Worm (Caenorhabditis elegans) whole organism, young adult: ENCODE measurements around the gene srlf-20.

Source experiments
- B0336.3 ChIP-seq: fragments of 200-800 bp; sonication (Bioruptor generic); IDR thresholded peaks from 2 replicates; pipeline ENCODE4 v1.3.6; 2022; ENCODE audit warnings: missing genetic modification characterization, missing compliant biosample characterization
- C17E4.6 ChIP-seq: fragments of 200-800 bp; sonication (Bioruptor generic); IDR thresholded peaks from 2 replicates; pipeline ENCODE4 v1.3.6; 2022; ENCODE audit warnings: missing genetic modification reagents, missing genetic modification characterization, missing compliant biosample characterization
- F10E7.11 ChIP-seq: sonication (generic microtip); optimal IDR thresholded peaks from 2 replicates; lab custom pipeline; 2017; ENCODE audit warnings: mild to moderate bottlenecking, missing genetic modification characterization, moderate library complexity, missing compliant biosample characterization
- F22D6.2 ChIP-seq: sonication (generic microtip); optimal IDR thresholded peaks from 2 replicates; lab custom pipeline; 2016; ENCODE audit warnings: mild to moderate bottlenecking, missing genetic modification characterization, missing compliant biosample characterization
- F23B12.7 ChIP-seq: sonication (generic microtip); optimal IDR thresholded peaks from 2 replicates; lab custom pipeline; 2017; ENCODE audit warnings: missing genetic modification characterization, mild to moderate bottlenecking, missing compliant biosample characterization, antibody characterized with exemption, moderate library complexity; ENCODE audit not compliant: insufficient read depth
- F37B4.10 ChIP-seq: fragments of 200-800 bp; sonication (Bioruptor generic); IDR thresholded peaks from 2 replicates; pipeline ENCODE4 v1.3.6; 2022; ENCODE audit warnings: missing genetic modification characterization, missing compliant biosample characterization
- F49E8.2 ChIP-seq: sonication (generic microtip); optimal IDR thresholded peaks from 3 replicates; lab custom pipeline; 2017; ENCODE audit warnings: missing genetic modification characterization, mild to moderate bottlenecking, missing compliant biosample characterization, antibody characterized with exemption, moderate library complexity; ENCODE audit not compliant: insufficient read depth
- F55B11.4 ChIP-seq: sonication (generic microtip); optimal IDR thresholded peaks from 2 replicates; lab custom pipeline; 2016; ENCODE audit warnings: missing compliant biosample characterization, missing genetic modification characterization, borderline replicate concordance; ENCODE audit not compliant: insufficient read depth
- F57A8.1 ChIP-seq: fragments of 200-800 bp; sonication (Bioruptor generic); optimal IDR thresholded peaks from 2 replicates; lab custom pipeline; 2018; ENCODE audit warnings: mild to moderate bottlenecking, missing genetic modification characterization, moderate library complexity, missing compliant biosample characterization
- K12H6.12 ChIP-seq: fragments of 200-800 bp; sonication (Bioruptor generic); optimal IDR thresholded peaks from 2 replicates; lab custom pipeline; 2018; ENCODE audit warnings: mild to moderate bottlenecking, missing genetic modification characterization, missing compliant biosample characterization
- Y53G8AR.9 ChIP-seq: fragments of 200-800 bp; sonication (Bioruptor generic); conservative IDR thresholded peaks from 2 replicates; pipeline ENCODE4 v1.3.6; 2022; ENCODE audit warnings: missing genetic modification reagents, missing genetic modification characterization, missing compliant biosample characterization
- Y56A3A.18 ChIP-seq: fragments of 200-800 bp; sonication (Bioruptor generic); IDR thresholded peaks from 2 replicates; pipeline ENCODE4 v1.3.6; 2022; ENCODE audit warnings: missing genetic modification reagents, missing genetic modification characterization, missing compliant biosample characterization
- Y79H2A.3 ChIP-seq: fragments of 200-800 bp; sonication (Bioruptor generic); conservative IDR thresholded peaks from 2 replicates; pipeline ENCODE4 v1.3.6; 2022; ENCODE audit warnings: missing genetic modification reagents, missing genetic modification characterization, missing compliant biosample characterization
- Y95B8A.8 ChIP-seq: fragments of 200-800 bp; sonication (Bioruptor generic); IDR thresholded peaks from 2 replicates; pipeline ENCODE4 v1.3.6; 2022; ENCODE audit warnings: missing genetic modification reagents, missing genetic modification characterization, missing compliant biosample characterization
- ZK185.1 ChIP-seq: sonication (generic microtip); optimal IDR thresholded peaks from 2 replicates; lab custom pipeline; 2016; ENCODE audit warnings: mild to moderate bottlenecking, missing genetic modification characterization, missing compliant biosample characterization; ENCODE audit not compliant: poor library complexity, severe bottlenecking
- ama-1 ChIP-seq, 3 experiments: fragments of 150-350 bp in 1 of 3; sonication (generic microtip) in 2 of 3; optimal IDR thresholded peaks; 2 replicates each; lab custom pipeline; 2014 to 2018; ENCODE audit warnings: missing biosample characterization in 2 of 3, missing genetic modification characterization in 2 of 3, missing genetic modification reagents in 2 of 3
- attf-5 ChIP-seq: fragments of 200-800 bp; sonication (Bioruptor generic); optimal IDR thresholded peaks from 2 replicates; lab custom pipeline; 2018; ENCODE audit warnings: mild to moderate bottlenecking, missing genetic modification characterization, missing compliant biosample characterization
- attf-6 ChIP-seq: fragments of 200-800 bp; sonication (Bioruptor generic); IDR thresholded peaks from 2 replicates; pipeline ENCODE4 v1.3.6; 2022; ENCODE audit warnings: missing genetic modification reagents, missing genetic modification characterization, missing compliant biosample characterization
- bed-1 ChIP-seq: fragments of 200-800 bp; sonication (Bioruptor generic); IDR thresholded peaks from 2 replicates; pipeline ENCODE4 v1.3.6; 2022; ENCODE audit warnings: missing genetic modification reagents, missing genetic modification characterization, missing compliant biosample characterization
- ccch-3 ChIP-seq: fragments of 200-800 bp; sonication (Bioruptor generic); optimal IDR thresholded peaks from 2 replicates; lab custom pipeline; 2018; ENCODE audit warnings: mild to moderate bottlenecking, missing genetic modification characterization, missing compliant biosample characterization
- cebp-2 ChIP-seq: fragments of 200-800 bp; sonication (Bioruptor generic); IDR thresholded peaks from 2 replicates; pipeline ENCODE4 v1.3.6; 2022; ENCODE audit warnings: missing genetic modification characterization, missing compliant biosample characterization
- die-1 ChIP-seq: sonication (generic microtip); optimal IDR thresholded peaks from 2 replicates; lab custom pipeline; 2016; ENCODE audit warnings: missing genotype, mild to moderate bottlenecking, missing genetic modification characterization, missing compliant biosample characterization
- egl-18 ChIP-seq: fragments of 200-800 bp; sonication (Bioruptor generic); IDR thresholded peaks from 2 replicates; pipeline ENCODE4 v1.3.6; 2022; ENCODE audit warnings: missing genetic modification reagents, missing genetic modification characterization, missing compliant biosample characterization
- egl-44 ChIP-seq: fragments of 200-800 bp; sonication (Bioruptor generic); IDR thresholded peaks from 2 replicates; pipeline ENCODE4 v1.3.6; 2022; ENCODE audit warnings: missing genetic modification reagents, missing genetic modification characterization, missing compliant biosample characterization
- hlh-12 ChIP-seq: sonication (generic microtip); optimal IDR thresholded peaks from 2 replicates; lab custom pipeline; 2016; ENCODE audit warnings: missing genetic modification characterization, missing compliant biosample characterization
- hmg-1.2 ChIP-seq: fragments of 200-800 bp; sonication (Bioruptor generic); IDR thresholded peaks from 2 replicates; pipeline ENCODE4 v1.3.6; 2022; ENCODE audit warnings: missing genetic modification reagents, missing genetic modification characterization, missing compliant biosample characterization
- hsf-1 ChIP-seq: fragments of 200-800 bp; sonication (Bioruptor generic); IDR thresholded peaks from 2 replicates; pipeline ENCODE4 v1.3.6; 2022; ENCODE audit warnings: missing genetic modification reagents, missing genetic modification characterization, missing compliant biosample characterization
- lin-26 ChIP-seq: fragments of 200-800 bp; sonication (Bioruptor generic); IDR thresholded peaks from 2 replicates; pipeline ENCODE4 v1.3.6; 2022; ENCODE audit warnings: missing genetic modification reagents, missing genetic modification characterization, missing compliant biosample characterization
- lin-35 ChIP-seq, 3 experiments: fragments of 150-350 bp in 2 of 3; sonication (generic microtip) in 1 of 3; optimal IDR thresholded peaks; 2 replicates each; lab custom pipeline; 2014 to 2018; ENCODE audit warnings: missing biosample characterization in 3 of 3, missing genetic modification characterization in 3 of 3, missing genetic modification reagents in 3 of 3
- lsl-1 ChIP-seq: fragments of 200-800 bp; sonication (Bioruptor generic); optimal IDR thresholded peaks from 2 replicates; lab custom pipeline; 2018; ENCODE audit warnings: mild to moderate bottlenecking, missing genetic modification characterization, moderate library complexity, missing compliant biosample characterization
- madf-10 ChIP-seq: sonication (generic microtip); optimal IDR thresholded peaks from 2 replicates; lab custom pipeline; 2016; ENCODE audit warnings: mild to moderate bottlenecking, missing genetic modification characterization, missing compliant biosample characterization
- mcd-1 ChIP-seq: fragments of 200-800 bp; sonication (Bioruptor generic); IDR thresholded peaks from 2 replicates; pipeline ENCODE4 v1.3.6; 2022; ENCODE audit warnings: missing genetic modification reagents, missing genetic modification characterization, missing compliant biosample characterization
- mxl-1 ChIP-seq: sonication (generic microtip); optimal IDR thresholded peaks from 2 replicates; lab custom pipeline; 2016; ENCODE audit warnings: missing genetic modification characterization, missing compliant biosample characterization
- pbrm-1 ChIP-seq: fragments of 200-800 bp; sonication (Bioruptor generic); IDR thresholded peaks from 2 replicates; pipeline ENCODE4 v1.3.6; 2022; ENCODE audit warnings: missing genetic modification reagents, missing genetic modification characterization, missing compliant biosample characterization
- rcor-1 ChIP-seq: fragments of 200-800 bp; sonication (Bioruptor generic); IDR thresholded peaks from 2 replicates; pipeline ENCODE4 v1.3.6; 2022; ENCODE audit warnings: missing genetic modification reagents, missing genetic modification characterization, missing compliant biosample characterization
- rec-8 ChIP-seq, 2 experiments: sonication (generic microtip); optimal IDR thresholded peaks; 2 replicates each; lab custom pipeline; 2016; ENCODE audit warnings: mild to moderate bottlenecking in 2 of 2, missing genetic modification characterization in 2 of 2, missing genetic modification reagents in 2 of 2, missing genotype in 2 of 2, missing biosample characterization in 1 of 2, missing compliant biosample characterization in 1 of 2, moderate library complexity in 1 of 2
- snpc-1.1 ChIP-seq: sonication (generic microtip); optimal IDR thresholded peaks from 2 replicates; lab custom pipeline; 2017; ENCODE audit warnings: missing genetic modification characterization, mild to moderate bottlenecking, missing compliant biosample characterization, antibody characterized with exemption, moderate library complexity, missing genotype, missing genetic modification reagents; ENCODE audit not compliant: insufficient read depth
- zfh-2 ChIP-seq: fragments of 200-800 bp; sonication (Bioruptor generic); conservative IDR thresholded peaks from 2 replicates; pipeline ENCODE4 v1.3.6; 2022; ENCODE audit warnings: missing genetic modification reagents, missing genetic modification characterization, missing compliant biosample characterization
- zim-3 ChIP-seq: sonication (generic microtip); optimal IDR thresholded peaks from 2 replicates; lab custom pipeline; 2017; ENCODE audit warnings: mild to moderate bottlenecking, missing genetic modification characterization, moderate library complexity, missing compliant biosample characterization
- ztf-25 ChIP-seq: fragments of 200-800 bp; sonication (Bioruptor generic); IDR thresholded peaks from 2 replicates; pipeline ENCODE4 v1.3.6; 2022; ENCODE audit warnings: missing genetic modification reagents, missing genetic modification characterization, missing compliant biosample characterization
- ztf-26 ChIP-seq: sonication (generic microtip); optimal IDR thresholded peaks from 2 replicates; lab custom pipeline; 2017; ENCODE audit warnings: missing genetic modification characterization, missing compliant biosample characterization
- ztf-3 ChIP-seq: fragments of 200-800 bp; sonication (Bioruptor generic); optimal IDR thresholded peaks from 2 replicates; lab custom pipeline; 2018; ENCODE audit warnings: mild to moderate bottlenecking, missing genetic modification characterization, missing compliant biosample characterization

srlf-20 gene

DNA sequence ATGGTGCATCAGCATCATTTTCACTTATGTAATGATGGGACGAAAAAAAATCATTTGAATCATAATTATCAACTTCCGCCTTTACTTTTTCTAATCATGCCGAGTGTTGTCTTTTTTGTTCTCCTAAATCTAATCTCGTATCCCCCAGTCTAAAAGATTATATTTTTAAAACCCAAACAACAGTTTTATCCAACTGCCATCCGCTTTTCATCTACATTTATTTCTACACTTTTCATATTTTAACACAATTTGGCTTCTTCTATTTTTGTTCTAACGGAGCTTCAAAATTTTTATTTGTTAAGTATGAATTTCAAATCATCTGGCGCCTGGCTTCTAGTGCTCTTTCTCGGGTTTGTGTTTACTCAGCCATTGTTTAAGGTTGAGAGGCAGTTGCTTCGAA is 41.6 kb upstream of the srlf-20 start, which contains the start of gene K09C6.3:
K09C6.3 (plus strand) TSS at position 301 of the 400 bp plus-strand sequence.
- TF ChIP-seq zim-3 (tag; lab: Kevin White, UChicago) (no peak), zfh-2 (GFP tag; lab: Robert Waterston, UW) (no peak), egl-18 (GFP tag; lab: Robert Waterston, UW) (no peak), mxl-1 (tag; lab: Kevin White, UChicago) (no peak), F37B4.10 (GFP tag; lab: Robert Waterston, UW) (no peak), die-1 (tag; lab: Kevin White, UChicago) (no peak), hmg-1.2 (GFP tag; lab: Robert Waterston, UW) (no peak), snpc-1.1 (tag; lab: Kevin White, UChicago) (no peak), ztf-3 (GFP tag; lab: Kevin White, UChicago) (no peak), Y95B8A.8 (GFP tag; lab: Robert Waterston, UW) (no peak), F23B12.7 (tag; lab: Kevin White, UChicago) (no peak), ztf-26 (no peak), attf-5 (GFP tag; lab: Kevin White, UChicago) (no peak), F57A8.1 (GFP tag; lab: Kevin White, UChicago) (no peak), lin-35 (GFP tag; optimal IDR thresholded peaks at IDR 0.05; lab: Kevin White, UChicago) (no peak), attf-6 (GFP tag; lab: Robert Waterston, UW) (no peak), rec-8 (tag; optimal IDR thresholded peaks at IDR 0.05; lab: Kevin White, UChicago) (no peak), ccch-3 (no peak), F22D6.2 (tag; lab: Kevin White, UChicago) (no peak), hsf-1 (no peak)

DNA sequence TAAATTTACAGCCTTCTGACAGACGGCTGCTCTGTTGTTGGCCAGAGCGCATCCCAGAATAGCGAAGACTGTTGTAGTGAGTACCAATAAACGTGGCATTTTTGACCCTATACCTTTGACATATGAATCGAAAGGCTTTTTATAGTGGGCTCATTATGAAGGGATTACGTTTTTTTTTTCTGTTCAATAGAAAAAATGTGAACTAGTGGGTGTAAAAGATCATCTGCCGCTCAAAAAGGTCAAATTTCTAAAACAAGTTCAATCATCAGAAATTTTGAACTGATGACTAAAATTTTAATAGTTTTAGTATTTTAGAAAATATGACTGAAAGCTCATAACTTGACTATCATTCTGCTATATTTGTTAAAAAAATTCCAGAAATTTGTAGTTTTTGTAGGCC is 38.8 kb upstream of the srlf-20 start, which contains the start of gene K09C6.9:
K09C6.9 (minus strand) TSS at position 101 of the 400 bp plus-strand sequence.
- no peak for TF ChIP-seq B0336.3 (GFP tag; lab: Robert Waterston, UW)

DNA sequence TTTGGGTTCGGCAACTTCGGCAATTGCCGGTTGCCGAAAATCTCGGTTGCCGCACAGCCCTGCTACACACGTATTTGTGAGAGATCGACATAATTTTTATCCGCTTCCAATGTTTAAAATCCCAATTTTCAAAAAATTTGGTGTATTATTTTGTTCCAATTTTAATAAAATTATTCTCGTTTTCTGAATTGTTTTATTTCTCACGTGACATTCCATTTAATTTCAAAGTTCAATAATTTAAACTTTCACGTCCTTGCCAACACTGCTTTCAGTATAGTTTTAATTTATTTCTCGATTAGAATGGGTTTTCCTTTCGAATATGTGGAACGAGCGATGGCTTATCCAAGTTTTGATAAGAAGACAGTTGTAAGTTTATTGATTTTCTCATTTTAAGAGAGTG is 37.2 kb upstream of the srlf-20 start, which contains the start of gene K09C6.2:
K09C6.2 (plus strand) TSS at position 301 of the 400 bp plus-strand sequence.
- TF ChIP-seq Y56A3A.18 (GFP tag; lab: Robert Waterston, UW) = no peak
- TF ChIP-seq C17E4.6 (GFP tag; lab: Robert Waterston, UW) = no peak
- TF ChIP-seq K12H6.12 (tag; lab: Kevin White, UChicago) = no peak
- no peak for TF ChIP-seq F49E8.2
- no peak for TF ChIP-seq ama-1 (optimal IDR thresholded peaks at IDR 0.05; lab: Kevin White, UChicago)
- TF ChIP-seq ama-1 (GFP tag; optimal IDR thresholded peaks at IDR 0.05; lab: Kevin White, UChicago) = no peak
- TF ChIP-seq bed-1 (GFP tag; lab: Robert Waterston, UW) = no peak
- TF ChIP-seq F55B11.4 = no peak
- no peak for TF ChIP-seq F10E7.11

DNA sequence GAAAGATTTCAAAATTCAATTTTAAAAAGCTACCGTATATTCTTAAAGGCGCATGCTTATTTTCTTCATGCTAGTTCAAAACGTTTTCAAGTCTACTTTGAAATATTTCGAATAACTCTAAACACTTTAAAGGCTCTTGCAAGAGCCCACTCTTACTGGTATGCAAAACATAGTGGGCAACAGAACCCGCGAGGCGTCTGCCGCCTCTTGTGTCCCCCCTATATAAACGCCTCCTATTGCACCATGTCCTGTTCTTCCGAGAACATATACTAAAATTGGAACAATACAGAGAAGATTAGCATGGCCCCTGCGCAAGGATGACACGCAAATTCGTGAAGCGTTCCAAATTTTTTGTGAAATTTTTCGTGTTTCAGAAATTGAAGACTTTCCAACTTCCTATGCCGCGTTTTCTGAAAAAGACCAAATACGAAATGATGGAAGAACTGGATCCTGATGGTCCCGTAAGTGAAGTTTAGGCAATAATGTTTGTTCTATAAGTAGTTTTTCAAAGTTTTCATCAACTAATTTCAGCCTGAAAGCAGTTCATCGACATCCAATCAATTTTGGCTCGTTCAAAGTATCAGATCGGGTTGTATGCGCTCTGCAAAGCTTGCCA is 34.8 kb upstream of the srlf-20 start:
- no peak for TF ChIP-seq Y79H2A.3 (GFP tag; lab: Robert Waterston, UW)
- TF ChIP-seq madf-10 (tag; lab: Kevin White, UChicago) = no peak
- TF ChIP-seq attf-5 (GFP tag; lab: Kevin White, UChicago) = no peak
- peak; percentile 83 for TF ChIP-seq lin-26 (GFP tag; lab: Robert Waterston, UW)
- TF ChIP-seq ztf-25 (GFP tag; lab: Robert Waterston, UW) = no peak
- TF ChIP-seq zim-3 (tag; lab: Kevin White, UChicago) = no peak
- TF ChIP-seq egl-44 = 0 out of 2 replicates have a peak, but pooled peaks have one; percentile 36
- TF ChIP-seq mcd-1 (GFP tag; lab: Robert Waterston, UW) = peak; percentile 69
- no peak for TF ChIP-seq ZK185.1 (tag; lab: Kevin White, UChicago)
- no peak for TF ChIP-seq F10E7.11
- TF ChIP-seq pbrm-1 (GFP tag; lab: Robert Waterston, UW) = no peak
- TF ChIP-seq ztf-3 (GFP tag; lab: Kevin White, UChicago) = no peak
- peak; percentile 98 for TF ChIP-seq hmg-1.2 (GFP tag; lab: Robert Waterston, UW)
- TF ChIP-seq die-1 (tag; lab: Kevin White, UChicago) = no peak
- TF ChIP-seq cebp-2 = no peak
- TF ChIP-seq Y53G8AR.9 (GFP tag; lab: Robert Waterston, UW) = 0 out of 2 replicates have a peak, but pooled peaks have one; percentile 51
- peak; percentile 7 for TF ChIP-seq lsl-1 (GFP tag; lab: Kevin White, UChicago)
- peak; percentile 71 for TF ChIP-seq rcor-1 (GFP tag; lab: Robert Waterston, UW)
- TF ChIP-seq hlh-12 (tag; lab: Kevin White, UChicago) = no peak
